Fruit fly (Drosophila melanogaster): ENCODE measurements around the gene CG11927.
A peak's percentile ranks its signal among the peaks of the same experiment; 100 is the strongest.

CG11927 gene

dm6 chr2L:4887382-4888219 is 40.0 kb downstream of the CG11927 start (continued):
- TF ChIP-seq CG3163 (GFP tag; optimal IDR thresholded peaks at IDR 0.05) = no peak
- TF ChIP-seq CG8765 (GFP tag; IDR thresholded peaks at IDR 0.05) = 0 out of 2 replicates have a peak, but pooled peaks have one; percentile 42
- TF ChIP-seq CG18476 (GFP tag; optimal IDR thresholded peaks at IDR 0.05) = peak; percentile 27
- TF ChIP-seq shn (GFP tag; optimal IDR thresholded peaks at IDR 0.05) = peak; percentile 7
- no peak for TF ChIP-seq mld (GFP tag; IDR thresholded peaks at IDR 0.05; ENCODE audit: partially characterized antibody)
- no peak for TF ChIP-seq hkb (optimal IDR thresholded peaks at IDR 0.05)
- peak; percentile 75 for TF ChIP-seq hkb (GFP tag; IDR thresholded peaks at IDR 0.05)
- TF ChIP-seq Nf-YB (GFP tag; optimal IDR thresholded peaks at IDR 0.05) = peak; percentile 24
- peak; percentile 57; the same call in 2 of the 3 replicates for TF ChIP-seq CG2889 (GFP tag; IDR thresholded peaks at IDR 0.05)
- 0 out of 3 replicates have a peak, but pooled peaks have one; percentile 15 for TF ChIP-seq C15 (GFP tag; IDR thresholded peaks at IDR 0.05)
- peak; percentile 79 for TF ChIP-seq CG32532 (GFP tag; IDR thresholded peaks at IDR 0.05)
- peak; percentile 59; the same call in 2 of the 3 replicates for TF ChIP-seq Mrtf (GFP tag; IDR thresholded peaks at IDR 0.05)
- TF ChIP-seq Hr78 (GFP tag; optimal IDR thresholded peaks at IDR 0.05) = peak in 1 of 2 experiments; percentile 70
- peak; percentile 68 for TF ChIP-seq CG2712 (tag; optimal IDR thresholded peaks at IDR 0.05)
- TF ChIP-seq CG1602 (GFP tag; optimal IDR thresholded peaks at IDR 0.05) = peak; percentile 24
- peak; percentile 71 for TF ChIP-seq CG6689 (GFP tag; IDR thresholded peaks at IDR 0.05)
- no peak for TF ChIP-seq Dref (GFP tag; IDR thresholded peaks at IDR 0.05)
- TF ChIP-seq sc (optimal IDR thresholded peaks at IDR 0.05) = no peak
- peak; percentile 23 for TF ChIP-seq sc (GFP tag; optimal IDR thresholded peaks at IDR 0.05)
- TF ChIP-seq vvl (GFP tag; IDR thresholded peaks at IDR 0.05) = peak; percentile 80
- no peak for TF ChIP-seq Sry-β (GFP tag; optimal IDR thresholded peaks at IDR 0.05)
- TF ChIP-seq CG9609 (GFP tag; optimal IDR thresholded peaks at IDR 0.05) = no peak
- peak; percentile 70; the same call in 2 of the 3 replicates for TF ChIP-seq tgo (GFP tag; IDR thresholded peaks at IDR 0.05)
- no peak for TF ChIP-seq kah (GFP tag; optimal IDR thresholded peaks at IDR 0.05)
- TF ChIP-seq CG13123 (GFP tag; optimal IDR thresholded peaks at IDR 0.05) = no peak
- no peak for TF ChIP-seq tup (GFP tag; optimal IDR thresholded peaks at IDR 0.05)
- TF ChIP-seq CG11093 (GFP tag; IDR thresholded peaks at IDR 0.05) = 0 out of 3 replicates have a peak, but pooled peaks have one; percentile 20
- TF ChIP-seq crc (GFP tag; optimal IDR thresholded peaks at IDR 0.05) = no peak
- TF ChIP-seq ems (GFP tag; optimal IDR thresholded peaks at IDR 0.05) = no peak
- peak; percentile 66 for TF ChIP-seq HLH3B (GFP tag; IDR thresholded peaks at IDR 0.05)
- peak; percentile 11 for TF ChIP-seq CG17385 (GFP tag; optimal IDR thresholded peaks at IDR 0.05)
- TF ChIP-seq CG9437 (GFP tag; optimal IDR thresholded peaks at IDR 0.05) = peak; percentile 3
- peak; percentile 94 for TF ChIP-seq Drgx (GFP tag; IDR thresholded peaks at IDR 0.05)
- peak; percentile 31 for TF ChIP-seq Hmr (GFP tag; optimal IDR thresholded peaks at IDR 0.05)
- TF ChIP-seq MTF-1 (GFP tag; optimal IDR thresholded peaks at IDR 0.05; ENCODE audit: borderline replicate concordance) = no peak
- TF ChIP-seq run (tag; optimal IDR thresholded peaks at IDR 0.05) = peak; percentile 23
- TF ChIP-seq Hmx (GFP tag; optimal IDR thresholded peaks at IDR 0.05) = no peak
- no peak for TF ChIP-seq gfzf (GFP tag; optimal IDR thresholded peaks at IDR 0.05)
- TF ChIP-seq CG4404 (GFP tag; IDR thresholded peaks at IDR 0.05) = peak; percentile 41
- peak; percentile 63 for TF ChIP-seq sisA (GFP tag; IDR thresholded peaks at IDR 0.05)
- no peak for TF ChIP-seq mirr (GFP tag; optimal IDR thresholded peaks at IDR 0.05)
- TF ChIP-seq YL-1 (GFP tag; optimal IDR thresholded peaks at IDR 0.05) = no peak
- peak; percentile 56 for TF ChIP-seq Fer1 (GFP tag; optimal IDR thresholded peaks at IDR 0.05)
- TF ChIP-seq sr (GFP tag; IDR thresholded peaks at IDR 0.05) = no peak
- no peak for TF ChIP-seq Bteb2 (GFP tag; optimal IDR thresholded peaks at IDR 0.05)
- TF ChIP-seq lab (GFP tag; optimal IDR thresholded peaks at IDR 0.05) = peak; percentile 62
- TF ChIP-seq Atf3 (GFP tag; optimal IDR thresholded peaks at IDR 0.05) = no peak
- no peak for TF ChIP-seq CG31388 (GFP tag; optimal IDR thresholded peaks at IDR 0.05)
- TF ChIP-seq hbn (GFP tag; IDR thresholded peaks at IDR 0.05; ENCODE audit: partially characterized antibody) = no peak
- peak; percentile 26 for TF ChIP-seq CG13296 (GFP tag; optimal IDR thresholded peaks at IDR 0.05)
